Fruit fly (Drosophila melanogaster): ENCODE data around the gene sNPF.

Gene sNPF

dm6 chr2L:20027382-20027919 lies at the start of gene sNPF (continued):
- peak; percentile 44 for TF ChIP-seq schlank (tag; optimal IDR thresholded peaks at IDR 0.05)
- no peak for TF ChIP-seq CG14860 (GFP tag; IDR thresholded peaks at IDR 0.05; ENCODE audit: partially characterized antibody)
- TF ChIP-seq Myb (GFP tag; optimal IDR thresholded peaks at IDR 0.05) = peak; percentile 60
- no peak for TF ChIP-seq Optix (GFP tag; IDR thresholded peaks at IDR 0.05)
- no peak for TF ChIP-seq CG10431 (GFP tag; optimal IDR thresholded peaks at IDR 0.05)
- TF ChIP-seq CG33557 (GFP tag; optimal IDR thresholded peaks at IDR 0.05) = no peak
- TF ChIP-seq CG9437 (GFP tag; optimal IDR thresholded peaks at IDR 0.05) = peak; percentile 54
- no peak for TF ChIP-seq CG17359 (tag; optimal IDR thresholded peaks at IDR 0.05)
- peak; percentile 86 for TF ChIP-seq sens (GFP tag)
- no peak for TF ChIP-seq Sry-δ (GFP tag; optimal IDR thresholded peaks at IDR 0.05)
- TF ChIP-seq CG12659 (GFP tag; optimal IDR thresholded peaks at IDR 0.05) = peak; percentile 59
- no peak for TF ChIP-seq run (tag; optimal IDR thresholded peaks at IDR 0.05)
- peak; percentile 1 for TF ChIP-seq pum (GFP tag; optimal IDR thresholded peaks at IDR 0.05)
- TF ChIP-seq CG30431 (GFP tag; optimal IDR thresholded peaks at IDR 0.05) = peak; percentile 50
- TF ChIP-seq nau (GFP tag; optimal IDR thresholded peaks at IDR 0.05) = no peak
- no peak for TF ChIP-seq CG17186 (GFP tag; optimal IDR thresholded peaks at IDR 0.05)
- TF ChIP-seq CG10209 (GFP tag; optimal IDR thresholded peaks at IDR 0.05) = peak; percentile 71
- peak; percentile 61 for TF ChIP-seq CG15269 (tag; optimal IDR thresholded peaks at IDR 0.05)
- peak; percentile 69 for TF ChIP-seq CG30403 (GFP tag; optimal IDR thresholded peaks at IDR 0.05)
- TF ChIP-seq Taf1 (GFP tag; IDR thresholded peaks at IDR 0.05) = no peak
- TF ChIP-seq CG7357 (GFP tag; IDR thresholded peaks at IDR 0.05) = no peak
- peak; percentile 32 for TF ChIP-seq emc (GFP tag; optimal IDR thresholded peaks at IDR 0.05)
- TF ChIP-seq CG11504 (tag; optimal IDR thresholded peaks at IDR 0.05) = peak; percentile 38
- no peak for TF ChIP-seq chm (GFP tag; IDR thresholded peaks at IDR 0.05)
- TF ChIP-seq ttk (GFP tag; IDR thresholded peaks at IDR 0.05) = 0 out of 2 replicates have a peak, but pooled peaks have one; percentile 25
- peak; percentile 76 for TF ChIP-seq Hand (GFP tag; optimal IDR thresholded peaks at IDR 0.05)
- TF ChIP-seq Eip74EF (GFP tag; optimal IDR thresholded peaks at IDR 0.05) = no peak
- TF ChIP-seq dmrt99B (tag; optimal IDR thresholded peaks at IDR 0.05) = no peak
- TF ChIP-seq br (optimal IDR thresholded peaks at IDR 0.05) = no peak
- no peak for TF ChIP-seq CG12744 (GFP tag; optimal IDR thresholded peaks at IDR 0.05)
- no peak for TF ChIP-seq pan (optimal IDR thresholded peaks at IDR 0.05)
- TF ChIP-seq pan (GFP tag; optimal IDR thresholded peaks at IDR 0.05 in 1 of 2, IDR thresholded peaks at IDR 0.05 in 1 of 2) = no peak
- TF ChIP-seq CG15601 (tag; optimal IDR thresholded peaks at IDR 0.05) = peak; percentile 100
- peak; percentile 76 for TF ChIP-seq CG12769 (tag; optimal IDR thresholded peaks at IDR 0.05)
- TF ChIP-seq CG13424 (tag; optimal IDR thresholded peaks at IDR 0.05) = peak; percentile 63
- 0 out of 3 replicates have a peak, but pooled peaks have one; percentile 36 for TF ChIP-seq CG11560 (tag; IDR thresholded peaks at IDR 0.05)
- no peak for TF ChIP-seq Xrp1 (GFP tag; IDR thresholded peaks at IDR 0.05)
- peak; percentile 67 for TF ChIP-seq PHDP (tag; optimal IDR thresholded peaks at IDR 0.05)
- no peak for TF ChIP-seq CG18262 (tag; optimal IDR thresholded peaks at IDR 0.05)
- TF ChIP-seq ATbp (GFP tag; optimal IDR thresholded peaks at IDR 0.05) = peak; percentile 28
- TF ChIP-seq CG14014 (GFP tag; IDR thresholded peaks at IDR 0.05) = peak; percentile 27; the same call in 1 of the 2 replicates
- no peak for TF ChIP-seq ac (GFP tag; optimal IDR thresholded peaks at IDR 0.05)
- TF ChIP-seq HmgD (GFP tag; optimal IDR thresholded peaks at IDR 0.05) = no peak
- no peak for TF ChIP-seq CG43689 (GFP tag; IDR thresholded peaks at IDR 0.05)
- TF ChIP-seq CG6813 (GFP tag; optimal IDR thresholded peaks at IDR 0.05) = no peak
- TF ChIP-seq hbn (GFP tag; IDR thresholded peaks at IDR 0.05; ENCODE audit: partially characterized antibody) = no peak
- TF ChIP-seq Dbx (GFP tag; IDR thresholded peaks at IDR 0.05) = no peak
- no peak for TF ChIP-seq CG4424 (GFP tag; optimal IDR thresholded peaks at IDR 0.05)
- TF ChIP-seq CG6254 (GFP tag; optimal IDR thresholded peaks at IDR 0.05) = no peak
- TF ChIP-seq cato (GFP tag; optimal IDR thresholded peaks at IDR 0.05; ENCODE audit: borderline replicate concordance) = peak; percentile 15

All from whole organism, embryonic.